Fruit fly (Drosophila melanogaster): Measurements from ENCODE around the gene CG43999.

The CG43999 gene

DNA sequence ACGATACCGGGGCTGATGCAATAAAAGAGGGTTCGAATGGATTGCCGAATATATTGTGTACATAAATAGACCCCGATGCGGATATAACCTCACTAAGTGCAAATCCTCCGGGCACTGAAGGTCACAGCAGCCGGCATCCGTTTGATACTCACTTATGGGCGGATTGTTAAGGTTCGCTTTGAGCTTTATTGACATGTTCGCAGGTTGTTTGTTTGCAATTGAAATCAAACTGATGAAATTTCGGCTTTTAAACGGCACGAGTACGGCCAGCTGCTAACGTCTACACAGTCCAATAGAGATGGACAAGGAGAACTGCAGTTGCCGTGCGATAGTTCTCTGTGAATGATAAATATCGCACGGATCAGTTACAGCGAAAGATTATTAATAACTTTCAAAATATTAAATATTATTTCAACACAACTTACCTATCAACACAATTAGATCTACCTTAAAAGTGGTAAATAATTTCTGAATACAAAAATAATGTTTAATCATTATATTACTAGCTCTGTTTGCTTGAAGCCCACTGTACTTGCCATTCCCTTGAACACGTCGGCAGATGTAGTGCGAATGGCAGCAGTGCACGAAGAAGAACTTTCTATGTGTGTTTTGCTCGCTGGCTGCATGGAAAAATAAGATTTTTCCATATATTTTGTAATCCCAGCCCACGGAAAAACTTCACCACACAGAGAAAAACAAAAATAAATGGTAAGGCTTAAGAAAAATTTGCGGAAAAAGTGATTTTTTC is 29.5 kb upstream of the CG43999 start, which contains the start of the genes GluProRS and AP-1sigma:
Gene GluProRS, minus strand, starts transcription at position 301 of the 748 bp plus-strand sequence.
Gene AP-1sigma, plus strand, starts transcription at position 561 of the 748 bp plus-strand sequence.
- TF ChIP-seq kay (GFP tag; ENCODE audit: borderline replicate concordance) (no peak), Hr96 (GFP tag; optimal IDR thresholded peaks at IDR 0.05) (peak; percentile 79), bab1 (GFP tag; optimal IDR thresholded peaks at IDR 0.05) (peak; percentile 89), CG12768 (GFP tag; optimal IDR thresholded peaks at IDR 0.05) (peak; percentile 82), CG7045 (GFP tag; optimal IDR thresholded peaks at IDR 0.05) (peak; percentile 83), Crg-1 (GFP tag; optimal IDR thresholded peaks at IDR 0.05) (peak; percentile 84), Clk (GFP tag; optimal IDR thresholded peaks at IDR 0.05) (peak; percentile 83), toe (GFP tag; optimal IDR thresholded peaks at IDR 0.05) (peak; percentile 93), CG11617 (GFP tag; optimal IDR thresholded peaks at IDR 0.05) (peak; percentile 83), cic (GFP tag; optimal IDR thresholded peaks at IDR 0.05) (peak; percentile 45), tj (GFP tag; optimal IDR thresholded peaks at IDR 0.05) (peak; percentile 63), CG33017 (tag; optimal IDR thresholded peaks at IDR 0.05) (peak; percentile 73), CG14711 (tag; optimal IDR thresholded peaks at IDR 0.05) (peak; percentile 85), cnc (optimal IDR thresholded peaks at IDR 0.05) (no peak), pad (GFP tag; optimal IDR thresholded peaks at IDR 0.05) (peak; percentile 72), CG7101 (tag; optimal IDR thresholded peaks at IDR 0.05) (peak; percentile 88), Mnt (GFP tag; optimal IDR thresholded peaks at IDR 0.05) (peak; percentile 88), ovo (GFP tag; optimal IDR thresholded peaks at IDR 0.05) (peak; percentile 81), CG1620 (GFP tag; optimal IDR thresholded peaks at IDR 0.05) (peak; percentile 91), CG5204 (GFP tag; optimal IDR thresholded peaks at IDR 0.05) (peak; percentile 91)

DNA sequence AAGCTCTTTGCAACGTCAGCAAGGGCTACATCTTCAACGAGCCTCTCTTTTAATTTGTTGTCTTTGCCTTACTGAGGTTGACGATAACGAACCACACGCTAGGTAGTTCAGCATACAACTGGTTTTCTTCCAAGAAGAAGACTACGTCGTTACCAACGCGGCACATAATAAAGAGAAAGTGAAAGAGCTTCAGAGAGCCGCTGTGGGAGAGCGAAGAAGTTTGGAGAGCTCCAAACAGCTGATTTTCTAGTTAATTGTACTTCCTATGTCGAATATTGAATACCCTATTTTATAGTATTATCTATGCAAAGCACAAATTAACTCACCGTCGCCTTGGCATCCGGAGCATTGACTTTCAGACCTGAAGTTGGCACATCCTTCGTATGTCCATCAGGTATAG is 26.6 kb upstream of the CG43999 start:
- TF ChIP-seq Mnt (GFP tag; optimal IDR thresholded peaks at IDR 0.05), result no peak
- TF ChIP-seq CG11617 (GFP tag; optimal IDR thresholded peaks at IDR 0.05), result no peak
- TF ChIP-seq CG7101 (tag; optimal IDR thresholded peaks at IDR 0.05), result no peak
- TF ChIP-seq CG33017 (tag; optimal IDR thresholded peaks at IDR 0.05), result no peak
- TF ChIP-seq CG5204 (GFP tag; optimal IDR thresholded peaks at IDR 0.05), result no peak
- TF ChIP-seq cnc (optimal IDR thresholded peaks at IDR 0.05), result no peak
- no peak for TF ChIP-seq tj (GFP tag; optimal IDR thresholded peaks at IDR 0.05)
- no peak for TF ChIP-seq cic (GFP tag; optimal IDR thresholded peaks at IDR 0.05)
- TF ChIP-seq Hr96 (GFP tag; optimal IDR thresholded peaks at IDR 0.05), result no peak
- TF ChIP-seq pad (GFP tag; optimal IDR thresholded peaks at IDR 0.05), result no peak
- TF ChIP-seq kay (GFP tag; ENCODE audit: borderline replicate concordance), result no peak
- no peak for TF ChIP-seq CG7045 (GFP tag; optimal IDR thresholded peaks at IDR 0.05)
- TF ChIP-seq Clk (GFP tag; optimal IDR thresholded peaks at IDR 0.05), result no peak
- no peak for TF ChIP-seq CG14711 (tag; optimal IDR thresholded peaks at IDR 0.05)
- no peak for TF ChIP-seq bab1 (GFP tag; optimal IDR thresholded peaks at IDR 0.05)
- TF ChIP-seq CG12768 (GFP tag; optimal IDR thresholded peaks at IDR 0.05), result no peak

DNA sequence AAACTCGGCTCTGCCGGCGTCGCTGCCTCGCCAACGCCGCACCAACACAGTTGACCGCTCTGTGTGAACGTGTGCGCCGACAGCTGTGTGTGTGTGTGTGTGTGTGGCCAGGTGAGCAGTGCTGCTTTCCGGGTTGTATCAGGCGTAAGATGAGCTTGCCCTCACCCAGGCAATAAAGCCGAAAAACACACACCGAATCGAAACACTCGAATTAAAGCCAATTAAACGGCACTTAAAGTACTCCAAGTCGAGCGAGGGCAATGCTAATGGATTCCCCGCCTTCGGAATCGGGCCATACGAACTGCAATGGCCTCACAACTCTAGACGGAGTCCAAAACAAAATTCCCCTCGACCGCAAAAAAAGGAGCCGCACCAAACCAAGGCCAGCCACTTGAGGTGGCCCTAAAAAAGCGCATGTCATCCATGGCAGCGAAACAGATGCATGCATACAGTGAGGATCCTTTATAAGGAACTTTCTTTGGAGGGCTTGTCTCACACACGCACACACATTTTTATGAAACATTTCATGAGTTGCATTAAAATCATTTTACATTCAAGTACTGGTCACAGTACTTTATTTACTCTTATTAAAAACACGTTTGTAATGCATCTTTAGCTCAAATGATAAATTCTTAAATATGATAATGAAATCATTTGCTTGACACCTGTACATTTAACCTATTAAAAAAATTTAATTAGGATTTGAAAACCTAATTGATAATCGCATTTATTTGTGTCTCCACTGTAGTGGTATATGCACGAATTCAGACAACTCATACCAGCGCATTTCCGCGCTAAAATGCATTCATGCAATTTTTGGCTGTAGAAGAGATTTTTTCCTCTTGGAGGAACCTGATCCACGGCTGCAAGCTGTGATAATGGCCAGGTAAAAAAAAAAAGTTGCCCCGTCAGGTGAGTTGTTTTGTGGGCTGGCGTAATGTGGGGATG is 19.9 kb upstream of the CG43999 start:
- TF ChIP-seq Clk (GFP tag; optimal IDR thresholded peaks at IDR 0.05) (no peak), CG33017 (tag; optimal IDR thresholded peaks at IDR 0.05) (no peak), toe (GFP tag; optimal IDR thresholded peaks at IDR 0.05) (no peak), cnc (optimal IDR thresholded peaks at IDR 0.05) (no peak), tj (GFP tag; optimal IDR thresholded peaks at IDR 0.05) (peak; percentile 68), CG5204 (GFP tag; optimal IDR thresholded peaks at IDR 0.05) (no peak), ovo (GFP tag; optimal IDR thresholded peaks at IDR 0.05) (no peak), CG12768 (GFP tag; optimal IDR thresholded peaks at IDR 0.05) (no peak)

DNA sequence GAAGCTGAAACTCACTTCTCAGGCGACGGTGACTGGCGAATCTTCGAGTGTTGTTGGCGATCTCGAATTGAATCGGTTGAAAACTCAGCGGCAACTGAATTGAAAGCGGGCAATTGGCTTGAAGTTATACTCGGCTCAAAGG is 19.4 kb upstream of the CG43999 start, which contains the start of gene CG12268:
Gene CG12268, minus strand, starts transcription at position 101 of the 142 bp plus-strand sequence.
- TF ChIP-seq Clk (GFP tag; optimal IDR thresholded peaks at IDR 0.05) (no peak), cic (GFP tag; optimal IDR thresholded peaks at IDR 0.05) (no peak), Crg-1 (GFP tag; optimal IDR thresholded peaks at IDR 0.05) (no peak), CG11617 (GFP tag; optimal IDR thresholded peaks at IDR 0.05) (no peak), Hr96 (GFP tag; optimal IDR thresholded peaks at IDR 0.05) (no peak), CG1620 (GFP tag; optimal IDR thresholded peaks at IDR 0.05) (no peak), pad (GFP tag; optimal IDR thresholded peaks at IDR 0.05) (no peak), ovo (GFP tag; optimal IDR thresholded peaks at IDR 0.05) (no peak), CG7045 (GFP tag; optimal IDR thresholded peaks at IDR 0.05) (no peak), kay (GFP tag; ENCODE audit: borderline replicate concordance) (no peak), tj (GFP tag; optimal IDR thresholded peaks at IDR 0.05) (no peak), CG7101 (tag; optimal IDR thresholded peaks at IDR 0.05) (no peak), bab1 (GFP tag; optimal IDR thresholded peaks at IDR 0.05) (no peak), Mnt (GFP tag; optimal IDR thresholded peaks at IDR 0.05) (no peak)

DNA sequence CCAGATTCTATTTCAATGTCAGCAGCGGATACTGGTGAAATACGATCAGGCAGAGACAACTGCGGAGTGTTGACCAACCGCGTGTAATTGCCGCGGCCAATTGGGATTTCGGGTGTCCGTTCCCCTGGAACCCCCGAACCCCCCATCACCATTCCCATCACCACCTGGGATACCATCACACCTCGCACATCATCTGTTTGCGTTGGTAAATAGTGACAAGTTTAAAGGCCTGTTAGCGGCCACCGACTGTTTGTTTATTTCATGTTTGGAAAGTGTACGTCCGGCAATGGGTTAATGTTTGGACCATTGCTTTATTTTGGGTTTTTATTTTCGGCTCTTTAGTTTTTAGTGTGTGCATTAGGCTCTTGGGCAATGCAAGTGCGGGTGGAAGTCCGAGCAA is 18.2 kb upstream of the CG43999 start:
- TF ChIP-seq Mnt (GFP tag; optimal IDR thresholded peaks at IDR 0.05) (no peak), CG14711 (tag; optimal IDR thresholded peaks at IDR 0.05) (no peak), CG7045 (GFP tag; optimal IDR thresholded peaks at IDR 0.05) (no peak), ovo (GFP tag; optimal IDR thresholded peaks at IDR 0.05) (no peak), cnc (optimal IDR thresholded peaks at IDR 0.05) (no peak)

DNA sequence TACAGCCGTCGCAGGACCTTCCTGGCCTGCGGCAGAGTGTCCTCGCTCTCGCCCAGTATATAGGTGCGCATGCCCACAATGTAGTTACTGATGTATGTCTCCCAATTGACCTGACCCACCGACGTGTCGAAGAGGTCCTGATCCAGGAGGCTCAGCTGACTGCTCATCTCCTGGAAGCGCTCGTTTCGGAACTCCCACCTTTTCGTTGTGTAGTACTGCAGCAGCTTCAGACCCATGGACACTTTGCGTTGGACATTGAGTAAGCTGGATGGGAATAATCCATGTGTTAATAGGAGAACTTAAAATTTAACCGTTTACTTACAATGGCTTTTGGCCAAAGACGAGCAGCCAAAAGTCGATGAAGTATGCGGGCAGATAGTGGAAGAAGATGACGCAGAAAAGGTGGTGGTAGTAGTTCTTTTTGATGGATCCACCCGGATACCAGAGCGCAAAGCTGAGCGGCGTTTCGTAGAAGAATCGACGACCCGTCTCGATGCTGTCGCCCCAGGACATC is 15.1 kb upstream of the CG43999 start:
- TF ChIP-seq CG12768 (GFP tag; optimal IDR thresholded peaks at IDR 0.05) (peak; percentile 57), Mnt (GFP tag; optimal IDR thresholded peaks at IDR 0.05) (no peak)

Data from whole organism, adult.